Worm (Caenorhabditis elegans) whole organism, late embryonic: ENCODE measurements around the gene Y54G11A.19.

Experiments
- F13H6.1 ChIP-seq: sonication (generic microtip); optimal IDR thresholded peaks from 2 replicates; lab custom pipeline; 2016; ENCODE audit warnings: missing genetic modification characterization, missing compliant biosample characterization
- ama-1 ChIP-seq: fragments of 150-350 bp; optimal IDR thresholded peaks from 2 replicates; lab custom pipeline; 2014
- ceh-19 ChIP-seq: fragments of 200-800 bp; sonication (Bioruptor generic); optimal IDR thresholded peaks from 2 replicates; lab custom pipeline; 2018; ENCODE audit warnings: mild to moderate bottlenecking, missing genetic modification characterization, missing compliant biosample characterization
- ceh-9 ChIP-seq: sonication (generic microtip); optimal IDR thresholded peaks from 2 replicates; lab custom pipeline; 2016; ENCODE audit warnings: mild to moderate bottlenecking, missing genetic modification characterization, inconsistent platforms, missing compliant biosample characterization
- dve-1 ChIP-seq: sonication (generic microtip); optimal IDR thresholded peaks from 2 replicates; lab custom pipeline; 2017; ENCODE audit warnings: antibody characterized with exemption, mild to moderate bottlenecking, missing genetic modification characterization, missing compliant biosample characterization
- elt-2 ChIP-seq: sonication (generic microtip); optimal IDR thresholded peaks from 2 replicates; lab custom pipeline; 2016; ENCODE audit warnings: missing genetic modification reagents, missing genetic modification characterization, missing compliant biosample characterization
- fkh-10 ChIP-seq: fragments of 150-350 bp; optimal IDR thresholded peaks from 2 replicates; lab custom pipeline; 2014; ENCODE audit warnings: missing biosample characterization, missing genetic modification reagents, missing genetic modification characterization
- lim-6 ChIP-seq: sonication (generic microtip); optimal IDR thresholded peaks from 2 replicates; lab custom pipeline; 2016; ENCODE audit warnings: missing genetic modification characterization, missing compliant biosample characterization
- nhr-11 ChIP-seq: fragments of 150-350 bp; optimal IDR thresholded peaks from 2 replicates; lab custom pipeline; 2014; ENCODE audit warnings: missing biosample characterization, missing genetic modification characterization
- nhr-232 ChIP-seq: sonication (generic microtip); optimal IDR thresholded peaks from 2 replicates; lab custom pipeline; 2016; ENCODE audit warnings: missing genetic modification characterization, missing compliant biosample characterization
- ref-2 ChIP-seq: sonication (generic microtip); optimal IDR thresholded peaks from 2 replicates; lab custom pipeline; 2016; ENCODE audit warnings: missing genetic modification characterization, missing compliant biosample characterization
- unc-42 ChIP-seq: sonication (generic microtip); optimal IDR thresholded peaks from 2 replicates; lab custom pipeline; 2016; ENCODE audit warnings: missing genotype, missing genetic modification characterization, missing compliant biosample characterization
- unc-55 ChIP-seq: sonication (generic microtip); optimal IDR thresholded peaks from 2 replicates; lab custom pipeline; 2017; ENCODE audit warnings: missing biosample characterization, missing genetic modification reagents, missing genetic modification characterization

ce11 chrII:14256779-14257178 lies at the start of gene Y54G11A.19:
- TF ChIP-seq dve-1 (tag; lab: Kevin White, UChicago) (no peak), nhr-11 (tag; lab: Kevin White, UChicago) (no peak), ceh-9 (tag; lab: Kevin White, UChicago) (no peak), nhr-232 (no peak), ref-2 (no peak), elt-2 (tag; lab: Kevin White, UChicago) (no peak), ama-1 (no peak), unc-55 (no peak), lim-6 (tag; lab: Kevin White, UChicago) (no peak), fkh-10 (GFP tag; lab: Kevin White, UChicago) (no peak), F13H6.1 (tag; lab: Kevin White, UChicago) (no peak), ceh-19 (no peak), unc-42 (no peak)
